Fruit fly (Drosophila melanogaster) whole organism, embryonic: Measurements from ENCODE around the gene CNMa.

Experiments
- CoRest ChIP-seq: fragments of 200-800 bp; sonication (Bioruptor generic); optimal IDR thresholded peaks from 3 replicates; lab custom pipeline; 2018; ENCODE audit warnings: missing biosample characterization, mild to moderate bottlenecking, missing genetic modification characterization, moderate library complexity
- ewg ChIP-seq: fragments of 200-800 bp; sonication (Bioruptor generic); optimal IDR thresholded peaks from 3 replicates; lab custom pipeline; 2017; ENCODE audit warnings: mild to moderate bottlenecking, missing biosample characterization, missing genetic modification reagents, missing genetic modification characterization

DNA sequence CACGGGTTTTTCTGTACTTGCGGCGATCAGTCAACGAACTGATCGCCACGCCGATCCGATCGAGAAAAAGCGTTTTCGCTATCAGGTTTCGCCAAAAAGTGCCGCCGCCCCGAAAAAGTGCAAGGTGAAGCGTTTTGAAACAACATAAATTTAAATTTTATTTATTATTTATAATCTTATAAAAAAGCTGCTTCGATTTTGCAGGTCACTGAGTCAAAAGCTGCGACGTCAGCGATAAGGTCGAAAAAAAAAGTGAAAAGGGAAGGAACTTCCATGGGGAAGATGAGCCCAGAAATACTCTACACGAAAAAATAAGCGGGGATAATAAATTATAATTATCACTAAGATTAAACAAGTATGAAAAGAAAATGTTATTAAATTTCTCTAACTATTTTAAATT is 42.3 kb upstream of the CNMa start:
- no peak for TF ChIP-seq ewg
- TF ChIP-seq CoRest (tag; lab: Kevin White, UChicago), result no peak
